Fruit fly (Drosophila melanogaster): Measurements from ENCODE around the gene bbx.

Gene bbx

dm6 chrX:21368410-21368918, 5.6 kb downstream of the bbx start (continued):
- TF ChIP-seq tio (GFP tag; optimal IDR thresholded peaks at IDR 0.05) (no peak), bowl (GFP tag; IDR thresholded peaks at IDR 0.05) (no peak), Rfx (GFP tag; IDR thresholded peaks at IDR 0.05) (peak; percentile 27; the same call in 1 of the 2 replicates), gt (GFP tag; IDR thresholded peaks at IDR 0.05) (no peak), sqz (GFP tag; optimal IDR thresholded peaks at IDR 0.05) (peak; percentile 22), CG12659 (GFP tag; optimal IDR thresholded peaks at IDR 0.05) (no peak), lmd (GFP tag; IDR thresholded peaks at IDR 0.05) (no peak), bigmax (GFP tag; optimal IDR thresholded peaks at IDR 0.05) (peak; percentile 94), CG4424 (GFP tag; optimal IDR thresholded peaks at IDR 0.05) (no peak), CG14965 (GFP tag; optimal IDR thresholded peaks at IDR 0.05; ENCODE audit: borderline replicate concordance) (no peak), Adf1 (GFP tag; IDR thresholded peaks at IDR 0.05) (no peak), CG7357 (GFP tag; IDR thresholded peaks at IDR 0.05) (0 out of 3 replicates have a peak, but pooled peaks have one; percentile 31), Sry-δ (GFP tag; optimal IDR thresholded peaks at IDR 0.05) (peak; percentile 35), klu (GFP tag; IDR thresholded peaks at IDR 0.05) (no peak), CG11247 (GFP tag; IDR thresholded peaks at IDR 0.05) (no peak), CG4820 (GFP tag; optimal IDR thresholded peaks at IDR 0.05) (no peak), chn (GFP tag; optimal IDR thresholded peaks at IDR 0.05) (no peak), yki (optimal IDR thresholded peaks at IDR 0.05) (no peak), CG9876 (GFP tag; optimal IDR thresholded peaks at IDR 0.05) (no peak), Lhr (GFP tag; optimal IDR thresholded peaks at IDR 0.05) (no peak), CG2202 (tag; optimal IDR thresholded peaks at IDR 0.05) (no peak), chinmo (GFP tag; IDR thresholded peaks at IDR 0.05; ENCODE audit: partially characterized antibody) (peak; percentile 98), CrebB (tag; optimal IDR thresholded peaks at IDR 0.05) (no peak), HLH4C (GFP tag; IDR thresholded peaks at IDR 0.05; ENCODE audit: partially characterized antibody) (0 out of 3 replicates have a peak, but pooled peaks have one; percentile 10), gce (GFP tag; IDR thresholded peaks at IDR 0.05) (no peak), nau (GFP tag; optimal IDR thresholded peaks at IDR 0.05) (peak; percentile 48), CG17912 (GFP tag; optimal IDR thresholded peaks at IDR 0.05) (no peak), CG32772 (GFP tag; IDR thresholded peaks at IDR 0.05) (0 out of 2 replicates have a peak, but pooled peaks have one; percentile 7), pum (GFP tag; optimal IDR thresholded peaks at IDR 0.05) (no peak), Abd-B (GFP tag; optimal IDR thresholded peaks at IDR 0.05) (no peak), insv (GFP tag; optimal IDR thresholded peaks at IDR 0.05) (no peak), ac (GFP tag; optimal IDR thresholded peaks at IDR 0.05) (peak; percentile 2), Ptx1 (GFP tag; IDR thresholded peaks at IDR 0.05) (no peak), CG10321 (GFP tag; IDR thresholded peaks at IDR 0.05) (peak; percentile 68), CG7839 (tag; optimal IDR thresholded peaks at IDR 0.05) (no peak), hkb (optimal IDR thresholded peaks at IDR 0.05) (no peak), hkb (GFP tag; IDR thresholded peaks at IDR 0.05) (no peak), Sox102F (GFP tag; optimal IDR thresholded peaks at IDR 0.05) (no peak), ara (GFP tag; IDR thresholded peaks at IDR 0.05) (no peak), phol (tag; optimal IDR thresholded peaks at IDR 0.05) (peak; percentile 4), dmrt99B (tag; optimal IDR thresholded peaks at IDR 0.05) (no peak), CG1024 (GFP tag; IDR thresholded peaks at IDR 0.05) (no peak), ranshi (GFP tag; IDR thresholded peaks at IDR 0.05) (no peak), ATbp (GFP tag; optimal IDR thresholded peaks at IDR 0.05) (no peak), CG14441 (GFP tag; IDR thresholded peaks at IDR 0.05) (no peak), HHEX (GFP tag; optimal IDR thresholded peaks at IDR 0.05) (no peak), ewg (GFP tag; optimal IDR thresholded peaks at IDR 0.05) (no peak), ssp (GFP tag; IDR thresholded peaks at IDR 0.05) (no peak), ems (GFP tag; optimal IDR thresholded peaks at IDR 0.05) (no peak), CG3847 (GFP tag; IDR thresholded peaks at IDR 0.05) (peak; percentile 20; the same call in 1 of the 2 replicates), toy (GFP tag; IDR thresholded peaks at IDR 0.05) (no peak), HmgD (GFP tag; optimal IDR thresholded peaks at IDR 0.05) (no peak)

Measured in whole organism, embryonic.